Fruit fly (Drosophila melanogaster) whole organism, adult: Measurements from ENCODE around the gene CG13876.

Experiments
- CG11617 ChIP-seq: fragments of 200-800 bp; sonication (Bioruptor generic); optimal IDR thresholded peaks from 2 replicates; lab custom pipeline; 2017; ENCODE audit warnings: mild to moderate bottlenecking, missing biosample characterization, missing genetic modification reagents, missing genetic modification characterization
- CG12768 ChIP-seq: fragments of 200-800 bp; sonication (Bioruptor generic); optimal IDR thresholded peaks from 2 replicates; lab custom pipeline; 2017; ENCODE audit warnings: missing biosample characterization, missing genetic modification characterization, mild to moderate bottlenecking, moderate library complexity, missing genetic modification reagents
- CG33017 ChIP-seq: fragments of 200-800 bp; sonication (Bioruptor generic); optimal IDR thresholded peaks from 2 replicates; lab custom pipeline; 2018; ENCODE audit warnings: missing biosample characterization, mild to moderate bottlenecking, missing genetic modification characterization, moderate library complexity
- Crg-1 ChIP-seq: fragments of 200-800 bp; sonication (Bioruptor generic); optimal IDR thresholded peaks from 2 replicates; lab custom pipeline; 2016; ENCODE audit warnings: missing biosample characterization, missing genetic modification characterization
- Mnt ChIP-seq: fragments of 200-800 bp; sonication (Bioruptor generic); optimal IDR thresholded peaks from 2 replicates; lab custom pipeline; 2016; ENCODE audit warnings: missing biosample characterization, mild to moderate bottlenecking, missing genetic modification characterization
- cic ChIP-seq: fragments of 200-800 bp; sonication (Bioruptor generic); optimal IDR thresholded peaks from 2 replicates; lab custom pipeline; 2017; ENCODE audit warnings: missing biosample characterization, mild to moderate bottlenecking, missing genetic modification characterization, moderate library complexity
- kay ChIP-seq: fragments of 200-800 bp; sonication (Bioruptor generic); peaks from one replicate; lab custom pipeline; 2016; ENCODE audit warnings: missing biosample characterization, missing genetic modification characterization, borderline replicate concordance
- pad ChIP-seq: fragments of 200-800 bp; sonication (Bioruptor generic); optimal IDR thresholded peaks from 3 replicates; lab custom pipeline; 2017; ENCODE audit warnings: missing biosample characterization, missing genetic modification characterization, mild to moderate bottlenecking, moderate library complexity, missing genetic modification reagents

The CG13876 gene

DNA sequence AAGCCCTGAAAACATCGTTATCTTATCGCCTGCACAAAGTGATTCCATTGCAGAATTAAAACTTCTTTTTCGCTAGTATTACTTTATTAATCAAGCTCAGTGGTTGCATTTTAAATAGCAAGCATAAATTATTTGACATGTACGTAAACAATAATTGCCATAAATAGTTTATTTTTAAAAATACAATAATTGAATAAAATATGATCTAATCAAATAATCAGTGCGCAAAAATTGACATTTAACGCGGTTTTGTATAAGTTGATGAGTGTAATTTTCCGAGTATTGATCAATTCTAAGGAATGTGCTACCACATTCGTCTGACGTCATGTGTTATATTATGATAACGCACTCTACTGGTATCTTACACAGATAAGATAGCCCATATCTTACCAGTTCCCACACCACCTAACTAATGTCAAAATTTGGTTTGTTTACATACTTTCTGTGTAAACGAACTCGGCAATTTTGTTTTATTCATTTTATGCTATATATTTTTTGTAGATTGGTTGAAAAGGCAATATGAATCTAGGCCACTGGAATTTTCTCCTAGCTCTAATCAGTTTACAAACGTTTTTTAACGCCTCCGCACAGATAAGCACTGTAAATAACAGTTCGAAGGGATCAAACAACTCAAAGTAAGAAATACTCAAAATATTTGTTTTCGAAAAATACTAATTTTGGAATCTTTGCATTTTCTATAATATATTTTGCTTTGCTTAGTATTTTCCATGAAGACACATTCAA is 41.7 kb downstream of the CG13876 start, which contains the start of gene mthl14:
mthl14 (plus strand) TSS at position 10 of the 744 bp plus-strand sequence.
- TF ChIP-seq cic (GFP tag; lab: Kevin White, UChicago) (peak; percentile 32), Crg-1 (GFP tag; lab: Kevin White, UChicago) (peak; percentile 22), pad (GFP tag; lab: Kevin White, UChicago) (no peak), CG33017 (no peak), Mnt (no peak), kay (GFP tag; lab: Kevin White, UChicago) (peak; percentile 80)

DNA sequence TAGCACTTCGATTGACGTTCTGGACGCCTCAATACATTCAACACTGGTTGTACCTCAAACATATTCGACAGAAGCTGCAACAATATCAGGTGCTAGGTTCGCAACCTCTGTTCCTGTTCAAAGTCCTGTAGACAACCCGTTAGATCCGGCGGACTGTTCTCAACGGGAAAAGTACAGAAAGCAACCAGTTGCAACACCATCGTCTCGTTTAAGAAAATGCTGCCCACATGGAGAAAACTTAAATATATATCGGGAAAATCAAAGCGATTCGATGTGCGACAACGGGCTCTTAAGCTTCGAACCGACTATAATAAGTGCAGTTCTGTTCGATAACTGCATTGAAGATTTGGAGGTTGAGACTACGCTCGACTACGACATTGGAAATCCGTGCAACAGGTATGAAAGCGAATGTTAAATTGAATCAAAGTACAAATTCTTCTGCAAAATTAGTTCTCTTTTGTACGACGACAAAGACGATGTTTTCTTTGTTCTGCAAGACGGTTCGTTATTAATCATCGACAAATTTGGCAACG is 42.4 kb downstream of the CG13876 start:
- TF ChIP-seq CG11617 (GFP tag; lab: Kevin White, UChicago) (no peak), CG12768 (GFP tag; lab: Kevin White, UChicago) (peak; percentile 30)
